Worm (Caenorhabditis elegans) whole organism, mixed stage, embryonic: ENCODE data around the gene C53A5.16.

ENCODE experiments used
- M03D4.4 ChIP-seq: sonication (generic microtip); optimal IDR thresholded peaks from 2 replicates; lab custom pipeline; 2017; ENCODE audit warnings: mild to moderate bottlenecking, missing genetic modification characterization, missing compliant biosample characterization
- blmp-1 ChIP-seq: fragments of 150-350 bp; optimal IDR thresholded peaks from 2 replicates; lab custom pipeline; 2014; ENCODE audit warnings: missing biosample characterization, missing genetic modification characterization
- ceh-39 ChIP-seq: fragments of 150-350 bp; optimal IDR thresholded peaks from 2 replicates; lab custom pipeline; 2014; ENCODE audit warnings: missing biosample characterization, missing genetic modification characterization
- ceh-43 ChIP-seq: fragments of 200-800 bp; sonication (Bioruptor generic); optimal IDR thresholded peaks from 2 replicates; lab custom pipeline; 2018; ENCODE audit warnings: mild to moderate bottlenecking, missing genetic modification characterization, moderate library complexity, missing compliant biosample characterization
- ceh-83 ChIP-seq: fragments of 200-800 bp; sonication (Bioruptor generic); optimal IDR thresholded peaks from 2 replicates; lab custom pipeline; 2018; ENCODE audit warnings: mild to moderate bottlenecking, missing genetic modification characterization, missing compliant biosample characterization
- ces-1 ChIP-seq: fragments of 150-350 bp; optimal IDR thresholded peaks from 2 replicates; lab custom pipeline; 2014; ENCODE audit warnings: missing biosample characterization, missing genetic modification reagents, missing genetic modification characterization
- cnd-1 ChIP-seq: fragments of 200-800 bp; sonication (Bioruptor generic); optimal IDR thresholded peaks from 2 replicates; lab custom pipeline; 2018; ENCODE audit warnings: mild to moderate bottlenecking, missing genetic modification characterization, missing compliant biosample characterization
- drap-1 ChIP-seq: fragments of 200-800 bp; sonication (Bioruptor generic); optimal IDR thresholded peaks from 3 replicates; lab custom pipeline; 2018; ENCODE audit warnings: mild to moderate bottlenecking, missing genetic modification characterization, missing compliant biosample characterization
- elt-1 ChIP-seq: sonication (generic microtip); optimal IDR thresholded peaks from 2 replicates; lab custom pipeline; 2017; ENCODE audit warnings: missing genetic modification characterization, mild to moderate bottlenecking, missing compliant biosample characterization, antibody characterized with exemption, moderate library complexity, borderline replicate concordance; ENCODE audit not compliant: insufficient read depth
- flh-1 ChIP-seq: fragments of 200-800 bp; sonication (Bioruptor generic); optimal IDR thresholded peaks from 2 replicates; lab custom pipeline; 2018; ENCODE audit warnings: mild to moderate bottlenecking, missing genetic modification characterization, moderate library complexity, missing compliant biosample characterization
- hlh-1 ChIP-seq: fragments of 150-350 bp; optimal IDR thresholded peaks from 2 replicates; lab custom pipeline; 2014; ENCODE audit warnings: missing biosample characterization, missing genetic modification reagents, missing genetic modification characterization
- lin-13 ChIP-seq: fragments of 150-350 bp; optimal IDR thresholded peaks from 2 replicates; lab custom pipeline; 2014; ENCODE audit warnings: missing biosample characterization, missing genetic modification characterization
- lin-32 ChIP-seq: fragments of 200-800 bp; sonication (Bioruptor generic); optimal IDR thresholded peaks from 2 replicates; lab custom pipeline; 2018; ENCODE audit warnings: mild to moderate bottlenecking, missing genetic modification characterization, missing compliant biosample characterization
- lsy-2 ChIP-seq: fragments of 150-350 bp; optimal IDR thresholded peaks from 2 replicates; lab custom pipeline; 2014; ENCODE audit warnings: missing biosample characterization, missing genetic modification characterization
- mab-5 ChIP-seq: fragments of 150-350 bp; optimal IDR thresholded peaks from 2 replicates; lab custom pipeline; 2014; ENCODE audit warnings: missing biosample characterization, missing genetic modification characterization
- mep-1 ChIP-seq: fragments of 150-350 bp; optimal IDR thresholded peaks from 2 replicates; lab custom pipeline; 2017; ENCODE audit warnings: missing biosample characterization, missing genetic modification reagents, missing genetic modification characterization, inconsistent platforms
- mls-2 ChIP-seq: sonication (generic microtip); optimal IDR thresholded peaks from 2 replicates; lab custom pipeline; 2016; ENCODE audit warnings: mild to moderate bottlenecking, missing genetic modification characterization, moderate library complexity, missing compliant biosample characterization
- nhr-12 ChIP-seq: fragments of 150-350 bp; optimal IDR thresholded peaks from 2 replicates; lab custom pipeline; 2014; ENCODE audit warnings: missing biosample characterization, missing genetic modification characterization
- nhr-2 ChIP-seq: fragments of 150-350 bp; optimal IDR thresholded peaks from 2 replicates; lab custom pipeline; 2014; ENCODE audit warnings: missing biosample characterization, missing genetic modification characterization
- nhr-76 ChIP-seq: sonication (generic microtip); optimal IDR thresholded peaks from 2 replicates; lab custom pipeline; 2017; ENCODE audit warnings: missing biosample characterization, missing genetic modification characterization
- sem-2 ChIP-seq: fragments of 200-800 bp; sonication (Bioruptor generic); optimal IDR thresholded peaks from 2 replicates; lab custom pipeline; 2018; ENCODE audit warnings: mild to moderate bottlenecking, missing genetic modification characterization, missing compliant biosample characterization
- snpc-4 ChIP-seq: fragments of 150-350 bp; optimal IDR thresholded peaks from 2 replicates; lab custom pipeline; 2014; ENCODE audit warnings: missing biosample characterization, missing genetic modification characterization
- sptf-1 ChIP-seq: sonication (generic microtip); optimal IDR thresholded peaks from 2 replicates; lab custom pipeline; 2017; ENCODE audit warnings: mild to moderate bottlenecking, missing genetic modification characterization, moderate library complexity, missing compliant biosample characterization
- tbx-8 ChIP-seq: fragments of 200-800 bp; sonication (Bioruptor generic); optimal IDR thresholded peaks from 2 replicates; lab custom pipeline; 2018; ENCODE audit warnings: mild to moderate bottlenecking, missing genetic modification characterization, moderate library complexity, missing compliant biosample characterization
- unc-120 ChIP-seq: sonication (generic microtip); optimal IDR thresholded peaks from 2 replicates; lab custom pipeline; 2017; ENCODE audit warnings: missing genetic modification characterization, missing compliant biosample characterization; ENCODE audit not compliant: poor library complexity, severe bottlenecking
- unc-62 ChIP-seq: fragments of 150-350 bp; optimal IDR thresholded peaks from 2 replicates; lab custom pipeline; 2014; ENCODE audit warnings: missing biosample characterization, missing genetic modification reagents, missing genetic modification characterization
- zip-8 ChIP-seq: fragments of 150-350 bp; optimal IDR thresholded peaks from 2 replicates; lab custom pipeline; 2014; ENCODE audit warnings: missing biosample characterization, missing genetic modification characterization
- ztf-11 ChIP-seq: fragments of 150-350 bp; optimal IDR thresholded peaks from 2 replicates; lab custom pipeline; 2014; ENCODE audit warnings: missing biosample characterization, missing genetic modification characterization

The C53A5.16 gene

ce11 chrV:14548510-14548909, 26.1 kb upstream of the C53A5.16 start:
- TF ChIP-seq ceh-83 (GFP tag; lab: Kevin White, UChicago): no peak
- no peak for TF ChIP-seq ceh-39 (tag; lab: Kevin White, UChicago)
- TF ChIP-seq cnd-1 (tag; lab: Kevin White, UChicago): no peak
- no peak for TF ChIP-seq lin-32 (GFP tag; lab: Kevin White, UChicago)
- no peak for TF ChIP-seq nhr-12
- TF ChIP-seq ceh-43 (GFP tag; lab: Kevin White, UChicago): no peak
- TF ChIP-seq unc-120 (tag; lab: Kevin White, UChicago): peak; percentile 9

- no peak for TF ChIP-seq ztf-11 (tag; lab: Kevin White, UChicago)
- TF ChIP-seq nhr-2 (tag; lab: Kevin White, UChicago): no peak
- no peak for TF ChIP-seq M03D4.4
- TF ChIP-seq sem-2: no peak
- no peak for TF ChIP-seq unc-120 (tag; lab: Kevin White, UChicago)
- TF ChIP-seq drap-1 (GFP tag; lab: Kevin White, UChicago): no peak
- no peak for TF ChIP-seq lin-13 (tag; lab: Kevin White, UChicago)
- TF ChIP-seq ceh-43 (GFP tag; lab: Kevin White, UChicago): no peak
- no peak for TF ChIP-seq tbx-8 (GFP tag; lab: Kevin White, UChicago)
- no peak for TF ChIP-seq flh-1
- TF ChIP-seq unc-62 (GFP tag; lab: Kevin White, UChicago): no peak
- TF ChIP-seq, all 35 proteins: peak for 0
Measured at ce11 chrV:14546569-14546968, 24.2 kb upstream of the C53A5.16 start, which contains the start of gene C53A5.13. C53A5.13 (plus strand) TSS chrV:14546869.

ce11 chrV:14545816-14546283, 23.4 kb upstream of the C53A5.16 start, which contains the start of gene rike-1:
rike-1 (minus strand) TSS chrV:14545866.
- TF ChIP-seq hlh-1 (tag; lab: Kevin White, UChicago) (no peak), mep-1 (tag; lab: Kevin White, UChicago) (peak; percentile 57), nhr-2 (tag; lab: Kevin White, UChicago) (peak; percentile 8), ces-1 (peak; percentile 62), ceh-39 (tag; lab: Kevin White, UChicago) (peak; percentile 41), unc-120 (tag; lab: Kevin White, UChicago) (peak; percentile 22)
- TF ChIP-seq, all 35 proteins: peak for 5

- TF ChIP-seq unc-120 (tag; lab: Kevin White, UChicago): no peak
Measured at ce11 chrV:14542138-14542537, 19.7 kb upstream of the C53A5.16 start.

- TF ChIP-seq zip-8 (tag; lab: Kevin White, UChicago): no peak
Measured at ce11 chrV:14540932-14541331, 18.5 kb upstream of the C53A5.16 start.

- TF ChIP-seq mab-5 (tag; lab: Kevin White, UChicago) (no peak), blmp-1 (no peak), zip-8 (tag; lab: Kevin White, UChicago) (no peak), mls-2 (no peak), hlh-1 (tag; lab: Kevin White, UChicago) (no peak), nhr-12 (no peak), sptf-1 (tag; lab: Kevin White, UChicago) (no peak), M03D4.4 (no peak), ceh-43 (GFP tag; lab: Kevin White, UChicago) (no peak), elt-1 (tag; lab: Kevin White, UChicago) (no peak), nhr-76 (no peak), snpc-4 (tag; lab: Kevin White, UChicago) (no peak), lsy-2 (no peak), cnd-1 (tag; lab: Kevin White, UChicago) (no peak), ceh-39 (tag; lab: Kevin White, UChicago) (no peak), sem-2 (no peak)
Measured at ce11 chrV:14539355-14539754, 16.9 kb upstream of the C53A5.16 start.
